Fruit fly (Drosophila melanogaster) whole organism, adult: Measurements from ENCODE around the gene mRpS26.

ENCODE experiments used
- CG14711 ChIP-seq: fragments of 200-800 bp; sonication (Bioruptor generic); optimal IDR thresholded peaks from 2 replicates; lab custom pipeline; 2018; ENCODE audit warnings: missing biosample characterization, mild to moderate bottlenecking, missing genetic modification characterization, moderate library complexity
- CG1620 ChIP-seq: fragments of 200-800 bp; sonication (Bioruptor generic); optimal IDR thresholded peaks from 2 replicates; lab custom pipeline; 2016; ENCODE audit warnings: missing biosample characterization, missing genetic modification characterization
- CG33017 ChIP-seq: fragments of 200-800 bp; sonication (Bioruptor generic); optimal IDR thresholded peaks from 2 replicates; lab custom pipeline; 2018; ENCODE audit warnings: missing biosample characterization, mild to moderate bottlenecking, missing genetic modification characterization, moderate library complexity
- CG5204 ChIP-seq: fragments of 200-800 bp; sonication (Bioruptor generic); optimal IDR thresholded peaks from 2 replicates; lab custom pipeline; 2016; ENCODE audit warnings: missing biosample characterization, missing genetic modification characterization
- CG7101 ChIP-seq: fragments of 200-800 bp; sonication (Bioruptor generic); optimal IDR thresholded peaks from 2 replicates; lab custom pipeline; 2018; ENCODE audit warnings: missing biosample characterization, mild to moderate bottlenecking, missing genetic modification characterization, moderate library complexity
- Clk ChIP-seq: fragments of 200-800 bp; sonication (Bioruptor generic); optimal IDR thresholded peaks from 2 replicates; lab custom pipeline; 2017; ENCODE audit warnings: missing biosample characterization, missing genetic modification characterization
- Hr96 ChIP-seq: fragments of 200-800 bp; sonication (Bioruptor generic); optimal IDR thresholded peaks from 2 replicates; lab custom pipeline; 2016; ENCODE audit warnings: missing biosample characterization, missing genetic modification characterization
- Mnt ChIP-seq: fragments of 200-800 bp; sonication (Bioruptor generic); optimal IDR thresholded peaks from 2 replicates; lab custom pipeline; 2016; ENCODE audit warnings: missing biosample characterization, mild to moderate bottlenecking, missing genetic modification characterization
- bab1 ChIP-seq: fragments of 200-800 bp; sonication (Bioruptor generic); optimal IDR thresholded peaks from 3 replicates; lab custom pipeline; 2019; ENCODE audit warnings: missing biosample characterization, mild to moderate bottlenecking, missing genetic modification characterization, moderate library complexity
- cic ChIP-seq: fragments of 200-800 bp; sonication (Bioruptor generic); optimal IDR thresholded peaks from 2 replicates; lab custom pipeline; 2017; ENCODE audit warnings: missing biosample characterization, mild to moderate bottlenecking, missing genetic modification characterization, moderate library complexity
- kay ChIP-seq: fragments of 200-800 bp; sonication (Bioruptor generic); peaks from one replicate; lab custom pipeline; 2016; ENCODE audit warnings: missing biosample characterization, missing genetic modification characterization, borderline replicate concordance
- ovo ChIP-seq: fragments of 200-800 bp; sonication (Bioruptor generic); optimal IDR thresholded peaks from 2 replicates; lab custom pipeline; 2016; ENCODE audit warnings: missing biosample characterization, missing genetic modification characterization
- tj ChIP-seq: fragments of 200-800 bp; sonication (Bioruptor generic); optimal IDR thresholded peaks from 3 replicates; lab custom pipeline; 2017; ENCODE audit warnings: missing biosample characterization, mild to moderate bottlenecking, missing genetic modification characterization, moderate library complexity

DNA sequence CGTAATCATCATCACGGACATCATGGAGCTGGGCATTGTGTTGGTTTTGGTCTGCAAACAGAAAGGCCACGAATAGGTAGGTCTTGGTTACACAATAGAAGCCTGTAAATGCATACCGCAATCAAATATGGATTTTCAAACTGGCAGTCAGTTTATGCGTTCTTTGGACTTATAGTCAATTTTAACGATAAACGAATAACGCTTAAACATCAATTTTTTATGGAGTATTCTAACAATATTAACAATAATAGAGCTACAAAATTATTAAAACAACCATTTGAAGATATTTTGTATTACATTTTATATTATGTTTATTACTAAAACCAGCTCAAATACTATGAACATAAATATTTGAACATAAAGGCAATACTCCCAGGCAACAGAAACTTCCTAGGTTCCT, 24.9 kb upstream of the mRpS26 start:
- TF ChIP-seq CG5204 (no peak), ovo (GFP tag; lab: Kevin White, UChicago) (no peak), CG7101 (tag; lab: Kevin White, UChicago) (no peak), CG33017 (no peak), CG1620 (GFP tag; lab: Kevin White, UChicago) (no peak), CG14711 (tag; lab: Kevin White, UChicago) (no peak), Hr96 (GFP tag; lab: Kevin White, UChicago) (no peak), tj (GFP tag; lab: Kevin White, UChicago) (no peak), Clk (GFP tag; lab: Kevin White, UChicago) (no peak), bab1 (GFP tag; lab: Kevin White, UChicago) (no peak), kay (GFP tag; lab: Kevin White, UChicago) (no peak), Mnt (GFP tag; lab: Kevin White, UChicago) (no peak), cic (GFP tag; lab: Kevin White, UChicago) (no peak)
